Fruit fly (Drosophila melanogaster): ENCODE results near the gene Ir94c.

dm6 chr3R:22136967-22137516 lies 17.8 kb upstream of the Ir94c start:
- TF ChIP-seq CG8478 (optimal IDR thresholded peaks at IDR 0.05) (no peak), Dll (optimal IDR thresholded peaks at IDR 0.05) (no peak), pan (optimal IDR thresholded peaks at IDR 0.05) (no peak)

All from whole organism.